Worm (Caenorhabditis elegans) whole organism, L1 larva: ENCODE measurements around the gene C02E7.10.

Experiments
- C04F5.9 ChIP-seq: sonication (generic microtip); optimal IDR thresholded peaks from 2 replicates; lab custom pipeline; 2016; ENCODE audit warnings: missing genetic modification characterization, missing compliant biosample characterization
- C34B4.2 ChIP-seq: sonication (generic microtip); optimal IDR thresholded peaks from 2 replicates; lab custom pipeline; 2017; ENCODE audit warnings: mild to moderate bottlenecking, missing genetic modification characterization, missing compliant biosample characterization
- ceh-63 ChIP-seq: fragments of 200-800 bp; sonication (Bioruptor generic); optimal IDR thresholded peaks from 2 replicates; lab custom pipeline; 2018; ENCODE audit warnings: mild to moderate bottlenecking, missing genetic modification characterization, missing compliant biosample characterization
- ceh-8 ChIP-seq: fragments of 200-800 bp; sonication (Bioruptor generic); optimal IDR thresholded peaks from 2 replicates; lab custom pipeline; 2018; ENCODE audit warnings: mild to moderate bottlenecking, missing genetic modification characterization, moderate library complexity, missing compliant biosample characterization
- ceh-82 ChIP-seq, 3 experiments: fragments of 150-350 bp in 1 of 3; sonication (generic microtip) in 2 of 3; optimal IDR thresholded peaks; 2 replicates each; lab custom pipeline; 2014 to 2017; ENCODE audit warnings: missing biosample characterization in 3 of 3, missing genetic modification characterization in 3 of 3
- ceh-88 ChIP-seq: fragments of 200-800 bp; sonication (Bioruptor generic); IDR thresholded peaks from 2 replicates; pipeline ENCODE4 v1.3.6; 2022; ENCODE audit warnings: missing genetic modification characterization, missing compliant biosample characterization
- ces-1 ChIP-seq: fragments of 150-350 bp; optimal IDR thresholded peaks from 2 replicates; lab custom pipeline; 2014; ENCODE audit warnings: missing biosample characterization, missing genetic modification reagents, missing genetic modification characterization
- dpl-1 ChIP-seq, 3 experiments: fragments of 150-350 bp in 2 of 3; sonication (generic microtip) in 1 of 3; optimal IDR thresholded peaks; 2 replicates each; lab custom pipeline; 2014 to 2017; ENCODE audit warnings: missing biosample characterization in 3 of 3, missing genetic modification characterization in 3 of 3, missing genetic modification reagents in 3 of 3
- efl-1 ChIP-seq, 4 experiments: fragments of 150-350 bp; optimal IDR thresholded peaks in 3 of 4; peaks in 1 of 4; 1 replicate in 1 of 4; 2 replicates in 3 of 4; lab custom pipeline; 2014; ENCODE audit warnings: missing biosample characterization in 2 of 4, missing genetic modification characterization in 2 of 4, missing genetic modification reagents in 2 of 4
- efl-3 ChIP-seq: fragments of 200-800 bp; sonication (Bioruptor generic); optimal IDR thresholded peaks from 2 replicates; lab custom pipeline; 2018; ENCODE audit warnings: mild to moderate bottlenecking, missing genetic modification characterization, missing compliant biosample characterization
- egl-13 ChIP-seq: sonication (generic microtip); optimal IDR thresholded peaks from 2 replicates; lab custom pipeline; 2016; ENCODE audit warnings: missing genotype, missing genetic modification reagents, missing genetic modification characterization, missing compliant biosample characterization
- elt-2 ChIP-seq: sonication (generic microtip); optimal IDR thresholded peaks from 2 replicates; lab custom pipeline; 2016; ENCODE audit warnings: missing genetic modification characterization, mild to moderate bottlenecking, inconsistent platforms, missing compliant biosample characterization, missing genetic modification reagents
- elt-3 ChIP-seq, 6 experiments: fragments of 150-350 bp in 1 of 6; sonication (generic microtip); optimal IDR thresholded peaks; 2 replicates each; lab custom pipeline; 2017 to 2018; ENCODE audit warnings: missing biosample characterization in 6 of 6, missing genetic modification characterization in 6 of 6, inconsistent platforms in 1 of 6
- ets-5 ChIP-seq: fragments of 200-800 bp; sonication (Bioruptor generic); IDR thresholded peaks from 2 replicates; pipeline ENCODE4 v1.3.6; 2022; ENCODE audit warnings: missing genetic modification characterization, missing compliant biosample characterization
- fkh-10 ChIP-seq: sonication (generic microtip); optimal IDR thresholded peaks from 2 replicates; lab custom pipeline; 2017; ENCODE audit warnings: missing biosample characterization, missing genetic modification reagents, missing genetic modification characterization
- fkh-4 ChIP-seq: sonication (generic microtip); optimal IDR thresholded peaks from 2 replicates; lab custom pipeline; 2016; ENCODE audit warnings: missing compliant biosample characterization, missing genetic modification characterization, borderline replicate concordance
- fkh-8 ChIP-seq: sonication (generic microtip); optimal IDR thresholded peaks from 2 replicates; lab custom pipeline; 2016; ENCODE audit warnings: mild to moderate bottlenecking, missing genetic modification characterization, missing compliant biosample characterization
- grh-1 ChIP-seq: fragments of 200-800 bp; sonication (Bioruptor generic); IDR thresholded peaks from 2 replicates; pipeline ENCODE4 v1.3.6; 2022; ENCODE audit warnings: missing genetic modification reagents, missing genetic modification characterization, missing compliant biosample characterization
- hlh-4 ChIP-seq: sonication (generic microtip); optimal IDR thresholded peaks from 2 replicates; lab custom pipeline; 2016; ENCODE audit warnings: mild to moderate bottlenecking, missing genetic modification characterization, missing compliant biosample characterization
- isw-1 ChIP-seq: fragments of 200-800 bp; sonication (Bioruptor generic); IDR thresholded peaks from 2 replicates; pipeline ENCODE4 v1.3.6; 2022; ENCODE audit warnings: missing genetic modification characterization, missing compliant biosample characterization
- jun-1 ChIP-seq: fragments of 150-350 bp; optimal IDR thresholded peaks from 2 replicates; lab custom pipeline; 2014; ENCODE audit warnings: missing biosample characterization, missing genetic modification reagents, missing genetic modification characterization
- lin-13 ChIP-seq: fragments of 150-350 bp; optimal IDR thresholded peaks from 2 replicates; lab custom pipeline; 2014; ENCODE audit warnings: missing biosample characterization, missing genetic modification reagents, missing genetic modification characterization
- lin-35 ChIP-seq, 2 experiments: fragments of 150-350 bp; optimal IDR thresholded peaks; 2 replicates each; lab custom pipeline; 2014; ENCODE audit warnings: missing biosample characterization in 2 of 2, missing genetic modification characterization in 2 of 2, missing genetic modification reagents in 2 of 2
- lsy-2 ChIP-seq, 2 experiments: fragments of 150-350 bp; optimal IDR thresholded peaks; 2 replicates each; lab custom pipeline; 2014; ENCODE audit warnings: missing biosample characterization in 2 of 2, missing genetic modification characterization in 2 of 2
- mab-9 ChIP-seq: fragments of 200-800 bp; sonication (Bioruptor generic); IDR thresholded peaks from 2 replicates; pipeline ENCODE4 v1.3.6; 2022; ENCODE audit warnings: missing genetic modification reagents, missing genetic modification characterization, missing compliant biosample characterization
- mef-2 ChIP-seq: fragments of 150-350 bp; optimal IDR thresholded peaks from 2 replicates; lab custom pipeline; 2014; ENCODE audit warnings: missing biosample characterization, missing genetic modification characterization
- mep-1 ChIP-seq: fragments of 150-350 bp; optimal IDR thresholded peaks from 2 replicates; lab custom pipeline; 2014; ENCODE audit warnings: missing biosample characterization, missing genetic modification characterization
- nhr-19 ChIP-seq: fragments of 200-800 bp; sonication (Bioruptor generic); conservative IDR thresholded peaks from 2 replicates; pipeline ENCODE4 v1.3.6; 2022; ENCODE audit warnings: missing genetic modification characterization, missing compliant biosample characterization
- nhr-237 ChIP-seq: fragments of 150-350 bp; optimal IDR thresholded peaks from 2 replicates; lab custom pipeline; 2014; ENCODE audit warnings: missing biosample characterization, missing genetic modification characterization
- nhr-28 ChIP-seq: fragments of 150-350 bp; optimal IDR thresholded peaks from 2 replicates; lab custom pipeline; 2014; ENCODE audit warnings: missing biosample characterization, missing genetic modification characterization
- nhr-47 ChIP-seq: sonication (generic microtip); optimal IDR thresholded peaks from 2 replicates; lab custom pipeline; 2016; ENCODE audit warnings: mild to moderate bottlenecking, missing genetic modification characterization, moderate library complexity, missing compliant biosample characterization
- nhr-71 ChIP-seq: sonication (generic microtip); optimal IDR thresholded peaks from 2 replicates; lab custom pipeline; 2016; ENCODE audit warnings: mild to moderate bottlenecking, missing genetic modification characterization, moderate library complexity, missing compliant biosample characterization
- nhr-85 ChIP-seq: sonication (generic microtip); peaks from one replicate; lab custom pipeline; 2016; ENCODE audit warnings: missing genetic modification characterization, inconsistent platforms, missing compliant biosample characterization
- pax-3 ChIP-seq: fragments of 200-800 bp; sonication (Bioruptor generic); optimal IDR thresholded peaks from 2 replicates; lab custom pipeline; 2018; ENCODE audit warnings: mild to moderate bottlenecking, missing genetic modification characterization, moderate library complexity, missing compliant biosample characterization
- rnt-1 ChIP-seq: sonication (generic microtip); optimal IDR thresholded peaks from 2 replicates; lab custom pipeline; 2016; ENCODE audit warnings: mild to moderate bottlenecking, missing genetic modification characterization, moderate library complexity, missing compliant biosample characterization
- snpc-4 ChIP-seq: fragments of 150-350 bp; optimal IDR thresholded peaks from 2 replicates; lab custom pipeline; 2014; ENCODE audit warnings: missing biosample characterization, missing genetic modification characterization
- snu-23 ChIP-seq: sonication (generic microtip); optimal IDR thresholded peaks from 2 replicates; lab custom pipeline; 2016; ENCODE audit warnings: missing genetic modification characterization, missing compliant biosample characterization
- sup-37 ChIP-seq: fragments of 200-800 bp; sonication (Bioruptor generic); optimal IDR thresholded peaks from 2 replicates; lab custom pipeline; 2018; ENCODE audit warnings: mild to moderate bottlenecking, missing genetic modification characterization, missing compliant biosample characterization
- tbx-2 ChIP-seq: sonication (generic microtip); optimal IDR thresholded peaks from 2 replicates; lab custom pipeline; 2016; ENCODE audit warnings: missing genetic modification characterization, missing compliant biosample characterization
- tlp-1 ChIP-seq: fragments of 150-350 bp; optimal IDR thresholded peaks from 2 replicates; lab custom pipeline; 2014; ENCODE audit warnings: missing biosample characterization, missing genetic modification characterization
- unc-130 ChIP-seq: fragments of 150-350 bp; optimal IDR thresholded peaks from 2 replicates; lab custom pipeline; 2017; ENCODE audit warnings: missing biosample characterization, missing genetic modification characterization, inconsistent platforms
- unc-30 ChIP-seq: sonication (generic microtip); optimal IDR thresholded peaks from 2 replicates; lab custom pipeline; 2017; ENCODE audit warnings: missing biosample characterization, missing genetic modification characterization
- unc-62 ChIP-seq: fragments of 150-350 bp; optimal IDR thresholded peaks from 2 replicates; lab custom pipeline; 2014; ENCODE audit warnings: missing biosample characterization, missing genetic modification reagents, missing genetic modification characterization
- ztf-11 ChIP-seq, 2 experiments: sonication (generic microtip); optimal IDR thresholded peaks; 2 replicates each; lab custom pipeline; 2016 to 2017; ENCODE audit warnings: missing genetic modification characterization in 2 of 2, missing biosample characterization in 1 of 2, missing compliant biosample characterization in 1 of 2

The C02E7.10 gene

ce11 chrV:4967238-4967637, 34.4 kb upstream of the C02E7.10 start (continued):
- TF ChIP-seq unc-130 (tag; lab: Kevin White, UChicago) (no peak), egl-13 (tag; lab: Kevin White, UChicago) (no peak), jun-1 (no peak), ets-5 (GFP tag; lab: Robert Waterston, UW) (no peak), nhr-71 (tag; lab: Kevin White, UChicago) (peak; percentile 15), nhr-237 (tag; lab: Kevin White, UChicago) (no peak), nhr-19 (GFP tag; lab: Robert Waterston, UW) (no peak), fkh-4 (tag; lab: Kevin White, UChicago) (no peak), rnt-1 (tag; lab: Kevin White, UChicago) (no peak), ceh-63 (GFP tag; lab: Kevin White, UChicago) (no peak), lin-13 (GFP tag; lab: Kevin White, UChicago) (no peak), isw-1 (GFP tag; lab: Robert Waterston, UW) (no peak), snu-23 (no peak), tlp-1 (no peak), ceh-88 (GFP tag; lab: Robert Waterston, UW) (no peak), C04F5.9 (tag; lab: Kevin White, UChicago) (no peak), unc-30 (no peak), dpl-1 (GFP tag; optimal IDR thresholded peaks at IDR 0.05; lab: Kevin White, UChicago) (no peak), unc-62 (GFP tag; lab: Kevin White, UChicago) (no peak), mef-2 (tag; lab: Kevin White, UChicago) (no peak), ces-1 (no peak), grh-1 (GFP tag; lab: Robert Waterston, UW) (no peak), mab-9 (GFP tag; lab: Robert Waterston, UW) (no peak)

ce11 chrV:4965790-4966189, 32.9 kb upstream of the C02E7.10 start:
- TF ChIP-seq mep-1 (no peak), tlp-1 (no peak), hlh-4 (tag; lab: Kevin White, UChicago) (no peak), C34B4.2 (tag; lab: Kevin White, UChicago) (no peak), efl-3 (no peak), nhr-47 (tag; lab: Kevin White, UChicago) (no peak), efl-1 (optimal IDR thresholded peaks at IDR 0.05; lab: Kevin White, UChicago) (no peak), efl-1 (GFP tag; optimal IDR thresholded peaks at IDR 0.05 in 1 of 2; lab: Kevin White, UChicago) (peak in 1 of 2 experiments; percentile 78), fkh-10 (GFP tag; lab: Kevin White, UChicago) (no peak), ztf-11 (tag; optimal IDR thresholded peaks at IDR 0.05; lab: Kevin White, UChicago) (no peak), nhr-71 (tag; lab: Kevin White, UChicago) (peak; percentile 7), snpc-4 (tag; lab: Kevin White, UChicago) (no peak), nhr-85 (tag; lab: Kevin White, UChicago) (peak; percentile 77), pax-3 (tag; lab: Kevin White, UChicago) (no peak), ceh-8 (GFP tag; lab: Kevin White, UChicago) (no peak), sup-37 (GFP tag; lab: Kevin White, UChicago) (no peak), elt-3 (tag; optimal IDR thresholded peaks at IDR 0.05; lab: Kevin White, UChicago) (no peak)

- TF ChIP-seq lin-35 (GFP tag; optimal IDR thresholded peaks at IDR 0.05; lab: Kevin White, UChicago) (peak in 1 of 2 experiments; percentile 30), tbx-2 (tag; lab: Kevin White, UChicago) (no peak), nhr-28 (no peak), fkh-8 (tag; lab: Kevin White, UChicago) (no peak), lsy-2 (tag; optimal IDR thresholded peaks at IDR 0.05; lab: Kevin White, UChicago) (no peak), C04F5.9 (tag; lab: Kevin White, UChicago) (no peak), elt-2 (tag; lab: Kevin White, UChicago) (peak; percentile 64), ceh-82 (tag; optimal IDR thresholded peaks at IDR 0.05; lab: Kevin White, UChicago) (no peak), C34B4.2 (tag; lab: Kevin White, UChicago) (no peak), nhr-85 (tag; lab: Kevin White, UChicago) (peak; percentile 57)
These were observed 32.0 kb upstream of the C02E7.10 start for ce11 chrV:4964671-4965420.
